Worm (Caenorhabditis elegans) whole organism, early embryonic: Measurements from ENCODE around the gene srsx-6.

Source experiments
- B0310.2 ChIP-seq: sonication (generic microtip); optimal IDR thresholded peaks from 2 replicates; lab custom pipeline; 2016; ENCODE audit warnings: mild to moderate bottlenecking, missing genetic modification characterization, missing compliant biosample characterization
- F13C5.2 ChIP-seq: sonication (generic microtip); optimal IDR thresholded peaks from 2 replicates; lab custom pipeline; 2017; ENCODE audit warnings: mild to moderate bottlenecking, missing genetic modification characterization, inconsistent platforms, missing compliant biosample characterization
- aly-1 ChIP-seq: sonication (generic microtip); optimal IDR thresholded peaks from 2 replicates; lab custom pipeline; 2016; ENCODE audit warnings: missing genetic modification characterization, missing compliant biosample characterization
- ama-1 ChIP-seq: fragments of 150-350 bp; optimal IDR thresholded peaks from 2 replicates; lab custom pipeline; 2014
- ceh-13 ChIP-seq: fragments of 200-800 bp; sonication (Bioruptor generic); optimal IDR thresholded peaks from 2 replicates; lab custom pipeline; 2018; ENCODE audit warnings: mild to moderate bottlenecking, missing genetic modification characterization, missing compliant biosample characterization
- ceh-36 ChIP-seq: sonication (generic microtip); optimal IDR thresholded peaks from 2 replicates; lab custom pipeline; 2016; ENCODE audit warnings: missing genetic modification characterization, inconsistent platforms, missing compliant biosample characterization
- ets-7 ChIP-seq: sonication (generic microtip); optimal IDR thresholded peaks from 2 replicates; lab custom pipeline; 2016; ENCODE audit warnings: missing genotype, missing genetic modification characterization, missing compliant biosample characterization
- flt-1 ChIP-seq: fragments of 200-800 bp; sonication (Bioruptor generic); IDR thresholded peaks from 2 replicates; pipeline ENCODE4 v1.3.6; 2022; ENCODE audit warnings: missing genetic modification characterization, missing compliant biosample characterization
- hmbx-1 ChIP-seq: sonication (generic microtip); optimal IDR thresholded peaks from 2 replicates; lab custom pipeline; 2016; ENCODE audit warnings: mild to moderate bottlenecking, missing genetic modification characterization, missing compliant biosample characterization
- hmg-4 ChIP-seq: fragments of 200-800 bp; sonication (Bioruptor generic); optimal IDR thresholded peaks from 2 replicates; lab custom pipeline; 2018; ENCODE audit warnings: mild to moderate bottlenecking, missing genetic modification characterization, missing compliant biosample characterization
- hnd-1 ChIP-seq: sonication (generic microtip); optimal IDR thresholded peaks from 2 replicates; lab custom pipeline; 2016; ENCODE audit warnings: missing genetic modification characterization, missing compliant biosample characterization
- pes-1 ChIP-seq: fragments of 200-800 bp; sonication (Bioruptor generic); IDR thresholded peaks from 2 replicates; pipeline ENCODE4 v1.3.6; 2022; ENCODE audit warnings: missing genetic modification reagents, missing genetic modification characterization, missing compliant biosample characterization
- scrt-1 ChIP-seq: fragments of 200-800 bp; sonication (Bioruptor generic); IDR thresholded peaks from 2 replicates; pipeline ENCODE4 v1.3.6; 2022; ENCODE audit warnings: missing genetic modification characterization, missing compliant biosample characterization
- sea-1 ChIP-seq: fragments of 200-800 bp; sonication (Bioruptor generic); conservative IDR thresholded peaks from 2 replicates; pipeline ENCODE4 v1.3.6; 2022; ENCODE audit warnings: missing genetic modification characterization, missing compliant biosample characterization
- tbx-11 ChIP-seq: fragments of 200-800 bp; sonication (Bioruptor generic); IDR thresholded peaks from 2 replicates; pipeline ENCODE4 v1.3.6; 2022; ENCODE audit warnings: missing genetic modification characterization, missing compliant biosample characterization
- tbx-37 ChIP-seq: fragments of 200-800 bp; sonication (Bioruptor generic); conservative IDR thresholded peaks from 2 replicates; pipeline ENCODE4 v1.3.6; 2022; ENCODE audit warnings: missing genetic modification reagents, missing genetic modification characterization, missing compliant biosample characterization
- tra-4 ChIP-seq: sonication (generic microtip); optimal IDR thresholded peaks from 2 replicates; lab custom pipeline; 2017; ENCODE audit warnings: missing genetic modification characterization, missing compliant biosample characterization

Gene srsx-6

DNA sequence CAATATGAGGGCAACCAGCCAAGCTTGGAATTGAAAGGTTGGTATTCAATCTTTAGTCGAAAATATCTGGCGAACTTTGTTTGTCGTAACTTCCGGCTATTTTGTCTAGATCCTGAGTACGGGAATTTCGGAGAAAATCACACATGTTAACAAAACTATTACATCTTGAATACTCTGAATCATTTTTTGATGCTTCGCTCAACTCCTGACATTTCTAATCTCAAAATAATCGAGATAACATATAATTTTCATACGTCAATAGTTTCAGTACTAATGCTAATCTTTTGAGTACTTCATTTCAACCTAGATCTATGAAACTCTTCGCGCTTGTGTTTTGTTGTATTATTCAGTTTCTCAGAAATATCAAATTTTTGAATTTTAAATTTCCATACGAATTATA lies 25.7 kb upstream of the srsx-6 start:
- TF ChIP-seq sea-1 (GFP tag; lab: Robert Waterston, UW): no peak

DNA sequence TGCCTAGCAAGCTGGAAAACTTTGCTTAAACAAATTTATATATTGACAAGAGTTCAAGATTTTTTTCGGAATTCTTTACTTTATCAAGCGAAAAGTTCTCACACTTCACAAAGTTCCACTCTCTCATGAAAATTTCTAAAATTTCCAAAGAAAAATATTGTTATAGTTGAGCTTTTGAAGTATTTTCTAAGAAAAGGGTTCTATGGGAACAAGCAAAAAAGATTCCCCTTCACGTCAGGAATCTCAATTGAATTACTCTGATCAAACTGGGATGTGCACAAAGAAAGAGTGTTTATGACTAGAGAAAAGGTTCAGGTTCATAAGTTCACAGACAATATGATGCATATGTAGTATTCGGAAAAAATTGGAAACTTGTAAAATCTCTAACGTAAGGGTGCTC lies 22.5 kb upstream of the srsx-6 start:
- no peak for TF ChIP-seq ceh-13
- TF ChIP-seq flt-1: no peak
- no peak for TF ChIP-seq B0310.2 (tag; lab: Kevin White, UChicago)
- no peak for TF ChIP-seq sea-1 (GFP tag; lab: Robert Waterston, UW)
- no peak for TF ChIP-seq ama-1
- TF ChIP-seq tbx-11 (GFP tag; lab: Robert Waterston, UW): no peak
- TF ChIP-seq hmbx-1 (tag; lab: Kevin White, UChicago): no peak

DNA sequence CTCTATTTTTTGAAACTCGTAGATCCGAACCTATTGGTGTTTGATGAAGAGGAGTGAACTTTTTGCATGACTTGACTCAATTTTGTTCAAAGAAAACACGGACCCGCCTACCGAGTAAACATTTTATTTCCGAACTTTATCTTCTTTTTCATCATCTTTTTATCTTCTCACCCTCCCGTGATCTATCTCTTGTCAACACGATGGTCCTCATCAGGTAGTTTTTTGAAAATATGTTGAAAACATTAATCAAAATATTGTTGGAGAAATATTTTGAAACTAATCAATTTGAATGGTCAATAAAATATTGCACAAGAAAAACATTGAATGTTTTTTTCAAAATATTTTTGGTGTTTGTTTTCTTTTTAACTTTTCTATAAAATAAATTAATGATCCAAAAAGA lies 18.5 kb upstream of the srsx-6 start:
- no peak for TF ChIP-seq B0310.2 (tag; lab: Kevin White, UChicago)
- TF ChIP-seq tra-4 (tag; lab: Kevin White, UChicago): no peak
- no peak for TF ChIP-seq tbx-11 (GFP tag; lab: Robert Waterston, UW)
- TF ChIP-seq ceh-13: no peak

DNA sequence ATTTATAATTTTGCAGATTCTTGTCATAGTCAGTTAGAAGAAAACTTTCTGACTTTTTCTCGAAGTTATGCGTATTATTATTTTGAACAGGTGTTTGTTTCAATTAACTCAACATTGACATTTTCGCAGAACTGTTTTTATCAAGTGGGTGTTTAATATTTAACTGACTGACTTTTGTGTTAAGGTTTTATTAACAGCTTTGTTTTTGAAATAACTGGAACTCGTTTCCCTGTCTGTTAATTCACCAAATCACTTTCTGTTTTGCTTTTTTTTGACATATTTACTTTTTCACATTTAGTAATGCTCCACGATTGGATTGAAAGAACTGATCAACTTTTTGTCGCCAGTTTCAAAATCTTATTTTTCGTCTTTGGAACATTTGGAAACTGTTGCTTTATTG lies 1.4 kb upstream of the srsx-6 start, which contains the start of gene srsx-7:
Gene srsx-7 (plus strand): TSS at position 301 of the 400 bp plus-strand sequence.
- no peak for TF ChIP-seq hmbx-1 (tag; lab: Kevin White, UChicago)
- TF ChIP-seq ceh-36 (tag; lab: Kevin White, UChicago): no peak
- TF ChIP-seq tbx-37: no peak
- TF ChIP-seq hmg-4: no peak
- no peak for TF ChIP-seq tbx-11 (GFP tag; lab: Robert Waterston, UW)
- TF ChIP-seq tra-4 (tag; lab: Kevin White, UChicago): no peak
- TF ChIP-seq scrt-1 (GFP tag; lab: Robert Waterston, UW): no peak
- TF ChIP-seq sea-1 (GFP tag; lab: Robert Waterston, UW): no peak
- TF ChIP-seq aly-1 (tag; lab: Kevin White, UChicago): no peak
- no peak for TF ChIP-seq flt-1
- TF ChIP-seq ets-7: no peak
- no peak for TF ChIP-seq B0310.2 (tag; lab: Kevin White, UChicago)
- no peak for TF ChIP-seq pes-1 (GFP tag; lab: Robert Waterston, UW)
- TF ChIP-seq F13C5.2: no peak
- no peak for TF ChIP-seq ceh-13

DNA sequence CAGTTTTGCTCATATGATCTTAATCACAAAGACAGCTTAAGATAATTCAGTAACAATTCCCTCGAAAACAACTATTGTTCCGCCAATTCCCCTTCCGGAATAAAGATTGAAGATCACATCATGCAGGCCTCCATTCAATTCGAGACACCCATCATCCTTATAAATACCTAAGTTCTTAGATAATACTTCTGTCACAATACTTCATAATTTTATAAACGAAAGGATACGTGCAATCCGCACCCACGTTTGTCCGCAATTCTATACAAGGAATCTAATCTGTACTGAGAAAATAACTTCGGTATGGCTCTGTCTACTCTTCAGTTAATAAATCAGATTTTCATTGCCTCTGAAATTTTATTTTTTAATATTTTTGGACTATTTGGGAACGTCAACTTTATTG lies 1.8 kb downstream of the srsx-6 start, which contains the start of gene srsx-5:
Gene srsx-5 (plus strand): TSS at position 301 of the 400 bp plus-strand sequence.
- TF ChIP-seq tra-4 (tag; lab: Kevin White, UChicago) (no peak), tbx-11 (GFP tag; lab: Robert Waterston, UW) (no peak), flt-1 (no peak), hmbx-1 (tag; lab: Kevin White, UChicago) (no peak), aly-1 (tag; lab: Kevin White, UChicago) (no peak), ceh-13 (no peak), ets-7 (no peak), hnd-1 (tag; lab: Kevin White, UChicago) (no peak)

DNA sequence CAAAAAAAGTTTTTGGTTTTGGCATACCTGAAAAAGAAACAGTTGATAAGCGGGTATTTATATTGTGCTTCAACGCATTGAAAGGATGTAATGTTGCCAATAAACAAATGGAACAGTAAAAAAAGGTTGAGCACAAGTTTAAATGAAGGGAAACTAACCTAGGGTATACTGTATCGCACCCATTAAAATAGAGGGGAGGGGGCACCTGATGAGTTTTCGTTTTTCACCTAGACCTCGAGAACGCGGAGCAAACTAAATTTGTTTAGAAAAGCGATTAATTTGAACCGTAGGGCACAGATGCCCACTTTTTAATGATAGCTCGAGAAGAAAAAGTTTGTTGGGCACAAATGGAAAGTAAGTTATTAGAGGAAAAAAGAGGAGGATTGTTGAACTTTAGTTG lies 6.1 kb downstream of the srsx-6 start, which contains the start of gene ncx-10:
Gene ncx-10 (minus strand): TSS at position 101 of the 400 bp plus-strand sequence.
- TF ChIP-seq ceh-36 (tag; lab: Kevin White, UChicago) (no peak), B0310.2 (tag; lab: Kevin White, UChicago) (no peak), tbx-37 (no peak), F13C5.2 (no peak), aly-1 (tag; lab: Kevin White, UChicago) (no peak), scrt-1 (GFP tag; lab: Robert Waterston, UW) (no peak), tra-4 (tag; lab: Kevin White, UChicago) (no peak), ceh-13 (no peak), sea-1 (GFP tag; lab: Robert Waterston, UW) (no peak), ets-7 (no peak), hnd-1 (tag; lab: Kevin White, UChicago) (no peak), hmg-4 (no peak), hmbx-1 (tag; lab: Kevin White, UChicago) (no peak), pes-1 (GFP tag; lab: Robert Waterston, UW) (no peak), ama-1 (no peak)

DNA sequence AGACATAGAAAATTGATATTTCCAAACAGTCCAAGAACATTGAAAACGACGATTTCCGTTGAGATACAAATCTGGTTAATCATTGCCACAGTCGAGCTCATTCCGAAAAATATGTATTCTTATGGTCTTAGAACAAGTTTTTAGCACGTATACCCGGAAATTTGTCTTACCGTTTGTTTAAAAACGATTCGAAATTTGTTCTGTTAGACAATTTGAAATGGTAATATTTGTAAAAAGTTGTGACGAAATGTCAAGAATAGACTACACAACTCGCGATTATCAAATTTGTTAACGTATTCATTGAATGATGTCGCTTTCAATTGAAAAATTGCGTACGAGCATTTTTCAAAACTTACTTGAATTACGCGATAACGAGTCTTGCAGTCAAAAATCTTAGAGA lies 10.3 kb downstream of the srsx-6 start, which contains the start of gene srsx-3:
Gene srsx-3 (minus strand): TSS at position 101 of the 400 bp plus-strand sequence.
- TF ChIP-seq aly-1 (tag; lab: Kevin White, UChicago): no peak
- no peak for TF ChIP-seq flt-1
- no peak for TF ChIP-seq tra-4 (tag; lab: Kevin White, UChicago)
- TF ChIP-seq F13C5.2: no peak
- no peak for TF ChIP-seq hmbx-1 (tag; lab: Kevin White, UChicago)
- TF ChIP-seq hnd-1 (tag; lab: Kevin White, UChicago): no peak
- TF ChIP-seq B0310.2 (tag; lab: Kevin White, UChicago): no peak
- TF ChIP-seq hmg-4: no peak
- TF ChIP-seq tbx-37: no peak
- TF ChIP-seq ceh-13: no peak
- no peak for TF ChIP-seq scrt-1 (GFP tag; lab: Robert Waterston, UW)

DNA sequence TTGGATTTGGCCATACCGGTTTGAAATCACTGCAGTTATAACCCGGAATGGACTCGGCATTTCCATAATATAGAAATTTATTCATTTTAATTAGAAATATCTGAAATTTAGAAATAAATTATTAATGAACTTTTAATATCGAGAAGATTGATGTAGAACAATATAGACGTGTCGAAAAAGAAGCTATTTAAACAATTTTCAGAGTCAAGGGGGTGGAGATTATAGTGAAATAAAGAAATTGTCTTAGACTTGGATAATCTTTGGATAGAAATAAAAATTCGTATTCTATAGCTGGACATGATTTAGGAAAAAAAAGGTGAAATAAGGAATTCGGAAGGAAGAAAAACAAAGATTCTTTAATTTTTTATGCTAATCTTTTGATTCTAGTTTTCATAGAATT lies 13.4 kb downstream of the srsx-6 start, which contains the start of gene srt-53:
Gene srt-53 (minus strand): TSS at position 101 of the 400 bp plus-strand sequence.
- no peak for TF ChIP-seq ceh-36 (tag; lab: Kevin White, UChicago)
- TF ChIP-seq tbx-37: no peak
- no peak for TF ChIP-seq scrt-1 (GFP tag; lab: Robert Waterston, UW)
- no peak for TF ChIP-seq tbx-11 (GFP tag; lab: Robert Waterston, UW)
- no peak for TF ChIP-seq ets-7
- TF ChIP-seq tra-4 (tag; lab: Kevin White, UChicago): no peak
- no peak for TF ChIP-seq hnd-1 (tag; lab: Kevin White, UChicago)
- TF ChIP-seq hmg-4: no peak
- TF ChIP-seq ama-1: no peak

DNA sequence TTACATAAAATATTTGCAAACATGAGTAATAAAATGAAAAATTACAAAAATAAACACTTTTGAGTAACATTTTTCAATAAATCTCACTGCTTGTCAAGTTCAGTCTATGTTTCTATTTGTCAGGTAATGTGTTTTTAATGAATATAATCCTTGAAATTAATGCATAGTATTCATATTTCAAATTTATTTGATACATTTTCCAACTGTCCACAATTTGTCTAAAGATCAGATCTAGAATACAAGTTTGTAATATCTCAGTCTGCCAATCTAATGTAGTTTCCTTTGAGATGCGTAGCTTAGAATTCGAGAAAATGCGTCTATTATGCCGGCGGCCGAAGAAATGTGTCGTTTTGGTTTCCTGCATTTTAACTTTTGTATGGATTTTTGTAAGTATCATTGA lies 16.7 kb downstream of the srsx-6 start, which contains the start of gene Y97E10B.1:
Gene Y97E10B.1 (plus strand): TSS at position 301 of the 400 bp plus-strand sequence.
- TF ChIP-seq ceh-13: no peak
- no peak for TF ChIP-seq sea-1 (GFP tag; lab: Robert Waterston, UW)
- no peak for TF ChIP-seq pes-1 (GFP tag; lab: Robert Waterston, UW)
- no peak for TF ChIP-seq ama-1
- TF ChIP-seq B0310.2 (tag; lab: Kevin White, UChicago): no peak
- TF ChIP-seq hmbx-1 (tag; lab: Kevin White, UChicago): no peak
- TF ChIP-seq F13C5.2: no peak
- TF ChIP-seq ceh-36 (tag; lab: Kevin White, UChicago): no peak
- no peak for TF ChIP-seq aly-1 (tag; lab: Kevin White, UChicago)
